Fruit fly (Drosophila melanogaster) whole organism, wandering third instar larva: ENCODE results near the gene Alp10.

ENCODE experiments used
- Abd-B ChIP-seq: fragments of >200 bp; optimal IDR thresholded peaks from 2 replicates; lab custom pipeline; 2017; ENCODE audit warnings: missing biosample characterization, missing genetic modification characterization
- CG32264 ChIP-seq: fragments of 200-800 bp; sonication (Bioruptor generic); optimal IDR thresholded peaks from 2 replicates; lab custom pipeline; 2016; ENCODE audit warnings: missing biosample characterization, missing genetic modification characterization
- CG9705 ChIP-seq: fragments of 200-800 bp; sonication (Bioruptor generic); optimal IDR thresholded peaks from 2 replicates; lab custom pipeline; 2018; ENCODE audit warnings: missing biosample characterization, mild to moderate bottlenecking, missing genetic modification characterization
- CrebA ChIP-seq: fragments of 200-800 bp; sonication (Bioruptor generic); optimal IDR thresholded peaks from 2 replicates; lab custom pipeline; 2016; ENCODE audit warnings: missing biosample characterization, mild to moderate bottlenecking, missing genetic modification characterization, borderline replicate concordance
- Dfd ChIP-seq: fragments of >200 bp; optimal IDR thresholded peaks from 2 replicates; lab custom pipeline; 2017; ENCODE audit warnings: missing biosample characterization, missing genetic modification characterization
- Dif ChIP-seq: fragments of 200-275, 200-300 bp; sonication (Bioruptor generic); optimal IDR thresholded peaks from 2 replicates; lab custom pipeline; 2018; ENCODE audit warnings: missing biosample characterization, missing genetic modification characterization; ENCODE audit not compliant: partially characterized antibody
- GATAd ChIP-seq: sonication (Bioruptor generic); optimal IDR thresholded peaks from 2 replicates; lab custom pipeline; 2016; ENCODE audit warnings: missing biosample characterization, missing genetic modification characterization
- HLH106 ChIP-seq: fragments of 200-800 bp; optimal IDR thresholded peaks from 3 replicates; lab custom pipeline; 2019; ENCODE audit warnings: missing biosample characterization, mild to moderate bottlenecking, missing genetic modification characterization, moderate library complexity
- Hnf4 ChIP-seq: fragments of 200-800 bp; sonication (Bioruptor generic); optimal IDR thresholded peaks from 2 replicates; lab custom pipeline; 2016; ENCODE audit warnings: missing biosample characterization, mild to moderate bottlenecking, missing genetic modification characterization
- Hr78 ChIP-seq: fragments of >200 bp; optimal IDR thresholded peaks from 2 replicates; lab custom pipeline; 2017; ENCODE audit warnings: missing biosample characterization, missing genetic modification characterization
- Hr83 ChIP-seq: fragments of 200-300 bp; sonication (Bioruptor generic); optimal IDR thresholded peaks from 2 replicates; lab custom pipeline; 2016; ENCODE audit warnings: missing biosample characterization, mild to moderate bottlenecking, missing genetic modification characterization, moderate library complexity; ENCODE audit not compliant: poor library complexity, severe bottlenecking
- Jra ChIP-seq: sonication (Bioruptor generic); optimal IDR thresholded peaks from 2 replicates; lab custom pipeline; 2016; ENCODE audit warnings: missing biosample characterization, missing genetic modification characterization
- Mio ChIP-seq: sonication (Bioruptor generic); optimal IDR thresholded peaks from 2 replicates; lab custom pipeline; 2016; ENCODE audit warnings: missing biosample characterization, missing genetic modification characterization
- Myc ChIP-seq: fragments of >200 bp; optimal IDR thresholded peaks from 2 replicates; lab custom pipeline; 2017
- N ChIP-seq: fragments of >200 bp; optimal IDR thresholded peaks from 2 replicates; lab custom pipeline; 2018; ENCODE audit warnings: missing biosample characterization, missing external identifiers, missing genetic modification characterization
- OdsH ChIP-seq: fragments of 200-800 bp; sonication (Bioruptor generic); optimal IDR thresholded peaks from 2 replicates; lab custom pipeline; 2016; ENCODE audit warnings: missing biosample characterization, mild to moderate bottlenecking, missing genetic modification characterization
- Rel ChIP-seq, 2 experiments: fragments of 200-800 bp; sonication (Bioruptor generic) in 1 of 2; optimal IDR thresholded peaks; 2 replicates in 1 of 2; 3 replicates in 1 of 2; lab custom pipeline; 2016 to 2019; ENCODE audit warnings: mild to moderate bottlenecking in 2 of 2, missing biosample characterization in 2 of 2, missing genetic modification characterization in 2 of 2, moderate library complexity in 1 of 2
- Sp1 ChIP-seq: fragments of 200-800 bp; sonication (Bioruptor generic); optimal IDR thresholded peaks from 3 replicates; lab custom pipeline; 2019; ENCODE audit warnings: missing biosample characterization, mild to moderate bottlenecking, missing genetic modification characterization, moderate library complexity
- Vsx2 ChIP-seq: fragments of 200-300, 225-300 bp; sonication (Bioruptor generic); optimal IDR thresholded peaks from 2 replicates; lab custom pipeline; 2018; ENCODE audit warnings: missing biosample characterization, missing genetic modification characterization; ENCODE audit not compliant: partially characterized antibody
- br ChIP-seq: fragments of 200-800 bp; sonication (Bioruptor generic); optimal IDR thresholded peaks from 2 replicates; lab custom pipeline; 2016; ENCODE audit warnings: missing biosample characterization, missing genetic modification characterization
- brk ChIP-seq: fragments of 200-800 bp; sonication (Bioruptor generic); optimal IDR thresholded peaks from 2 replicates; lab custom pipeline; 2016; ENCODE audit warnings: missing biosample characterization, mild to moderate bottlenecking, missing genetic modification characterization
- dl ChIP-seq, 2 experiments: fragments of 175-275, 200-275 bp in 1 of 2; fragments of 200-275 bp in 1 of 2; sonication (Bioruptor generic); optimal IDR thresholded peaks; lab custom pipeline; 2018; ENCODE audit warnings: mild to moderate bottlenecking in 2 of 2, missing biosample characterization in 2 of 2, missing genetic modification characterization in 2 of 2, moderate library complexity in 2 of 2; ENCODE audit not compliant: partially characterized antibody in 2 of 2, insufficient read depth in 1 of 2
- dmrt93B ChIP-seq: fragments of 200-800 bp; sonication (Bioruptor generic); optimal IDR thresholded peaks from 2 replicates; lab custom pipeline; 2018; ENCODE audit warnings: missing biosample characterization, mild to moderate bottlenecking, missing genetic modification characterization
- dsf ChIP-seq: sonication (Bioruptor generic); optimal IDR thresholded peaks from 2 replicates; lab custom pipeline; 2016; ENCODE audit warnings: missing biosample characterization, missing genetic modification characterization, borderline replicate concordance
- ey ChIP-seq: fragments of 200-800 bp; sonication (Bioruptor generic); optimal IDR thresholded peaks from 2 replicates; lab custom pipeline; 2016; ENCODE audit warnings: missing biosample characterization, missing genetic modification characterization
- foxo ChIP-seq, 2 experiments: fragments of 200-800 bp; sonication (Bioruptor generic); optimal IDR thresholded peaks; 2 replicates in 1 of 2; 3 replicates in 1 of 2; lab custom pipeline; 2016 to 2017; ENCODE audit warnings: missing biosample characterization in 2 of 2, missing genetic modification characterization in 2 of 2
- fru ChIP-seq: fragments of 200-800 bp; sonication (Bioruptor generic); optimal IDR thresholded peaks from 3 replicates; lab custom pipeline; 2016; ENCODE audit warnings: missing biosample characterization, mild to moderate bottlenecking, missing genetic modification characterization
- h ChIP-seq: fragments of 200-800 bp; sonication (Bioruptor generic); optimal IDR thresholded peaks from 3 replicates; lab custom pipeline; 2016; ENCODE audit warnings: missing biosample characterization, mild to moderate bottlenecking, missing genetic modification characterization
- jim ChIP-seq: fragments of 175-275, 200-325 bp; sonication (Bioruptor generic); optimal IDR thresholded peaks from 2 replicates; lab custom pipeline; 2016; ENCODE audit warnings: missing biosample characterization, mild to moderate bottlenecking, missing genetic modification characterization
- lola ChIP-seq: fragments of >200 bp; optimal IDR thresholded peaks from 2 replicates; lab custom pipeline; 2017; ENCODE audit warnings: missing biosample characterization, missing genetic modification characterization
- pan ChIP-seq: fragments of >200 bp; optimal IDR thresholded peaks from 2 replicates; lab custom pipeline; 2017
- psq ChIP-seq: fragments of 200-800 bp; sonication (Bioruptor generic); optimal IDR thresholded peaks from 3 replicates; lab custom pipeline; 2017; ENCODE audit warnings: missing biosample characterization, mild to moderate bottlenecking, missing genetic modification characterization, moderate library complexity
- rgr ChIP-seq: fragments of 200-800 bp; sonication (Bioruptor generic); optimal IDR thresholded peaks from 3 replicates; lab custom pipeline; 2016; ENCODE audit warnings: missing biosample characterization, mild to moderate bottlenecking, missing genetic modification characterization
- sage ChIP-seq: fragments of 200-800 bp; sonication (Bioruptor generic); optimal IDR thresholded peaks from 2 replicates; lab custom pipeline; 2016; ENCODE audit warnings: missing biosample characterization, mild to moderate bottlenecking, missing genetic modification characterization
- sv ChIP-seq: fragments of 200-800 bp; sonication (Bioruptor generic); optimal IDR thresholded peaks from 3 replicates; lab custom pipeline; 2016; ENCODE audit warnings: missing biosample characterization, missing genetic modification characterization
- tai ChIP-seq: sonication (Bioruptor generic); optimal IDR thresholded peaks from 2 replicates; lab custom pipeline; 2016; ENCODE audit warnings: missing biosample characterization, missing genetic modification characterization
- usp ChIP-seq: fragments of >200 bp; optimal IDR thresholded peaks from 2 replicates; lab custom pipeline; 2017; ENCODE audit warnings: missing biosample characterization, missing genetic modification characterization
- woc ChIP-seq: sonication (Bioruptor generic); optimal IDR thresholded peaks from 2 replicates; lab custom pipeline; 2016; ENCODE audit warnings: missing biosample characterization, mild to moderate bottlenecking, missing genetic modification characterization

Gene Alp10

dm6 chr3L:5618697-5619096 lies 23.6 kb upstream of the Alp10 start:
- TF ChIP-seq Abd-B, result no peak
- TF ChIP-seq Sp1 (GFP tag; lab: Kevin White, UChicago), result no peak
- TF ChIP-seq rgr (GFP tag; lab: Kevin White, UChicago), result no peak
- TF ChIP-seq tai, result no peak
- TF ChIP-seq Hr83 (GFP tag; lab: Kevin White, UChicago), result no peak
- TF ChIP-seq jim (GFP tag; lab: Kevin White, UChicago), result no peak
- TF ChIP-seq woc (GFP tag; lab: Kevin White, UChicago), result no peak
- no peak for TF ChIP-seq br (GFP tag; lab: Kevin White, UChicago)
- no peak for TF ChIP-seq CG9705 (GFP tag; lab: Kevin White, UChicago)
- TF ChIP-seq usp, result no peak
- no peak for TF ChIP-seq sv
- no peak for TF ChIP-seq dmrt93B
- no peak for TF ChIP-seq Mio (GFP tag; lab: Kevin White, UChicago)
- TF ChIP-seq Myc (lab: Kevin White, UChicago), result no peak

dm6 chr3L:5617395-5617794 lies 22.3 kb upstream of the Alp10 start:
- no peak for TF ChIP-seq GATAd (GFP tag; lab: Kevin White, UChicago)
- TF ChIP-seq fru (GFP tag; lab: Kevin White, UChicago), result no peak
- TF ChIP-seq pan (lab: Kevin White, UChicago), result no peak
- TF ChIP-seq Hr78, result no peak
- no peak for TF ChIP-seq woc (GFP tag; lab: Kevin White, UChicago)
- peak; percentile 57 for TF ChIP-seq psq (GFP tag; lab: Kevin White, UChicago)
- no peak for TF ChIP-seq br (GFP tag; lab: Kevin White, UChicago)
- no peak for TF ChIP-seq CG32264 (GFP tag; lab: Kevin White, UChicago)

dm6 chr3L:5616472-5616871 lies 21.4 kb upstream of the Alp10 start:
- TF ChIP-seq CG32264 (GFP tag; lab: Kevin White, UChicago) (no peak), psq (GFP tag; lab: Kevin White, UChicago) (peak; percentile 12), pan (lab: Kevin White, UChicago) (no peak)

- TF ChIP-seq fru (GFP tag; lab: Kevin White, UChicago), result no peak
- no peak for TF ChIP-seq pan (lab: Kevin White, UChicago)
- TF ChIP-seq psq (GFP tag; lab: Kevin White, UChicago), result peak; percentile 20
- no peak for TF ChIP-seq lola (GFP tag; lab: Kevin White, UChicago)
These were observed 20.7 kb upstream of the Alp10 start for dm6 chr3L:5615744-5616143.

dm6 chr3L:5611732-5612250 lies 16.7 kb upstream of the Alp10 start:
- TF ChIP-seq Hnf4 (GFP tag; lab: Kevin White, UChicago), result peak; percentile 84
- peak; percentile 94 for TF ChIP-seq HLH106 (tag; lab: Kevin White, UChicago)
- TF ChIP-seq h (GFP tag; lab: Kevin White, UChicago), result peak; percentile 91
- peak; percentile 67 for TF ChIP-seq tai
- TF ChIP-seq Sp1 (GFP tag; lab: Kevin White, UChicago), result peak; percentile 96
- no peak for TF ChIP-seq Mio (GFP tag; lab: Kevin White, UChicago)
- TF ChIP-seq pan (lab: Kevin White, UChicago), result no peak
- peak in 1 of 2 experiments; percentile 27 for TF ChIP-seq dl (GFP tag; optimal IDR thresholded peaks at IDR 0.05; lab: Kevin White, UChicago; ENCODE audit: insufficient read depth in 1 of 2, partially characterized antibody in 2 of 2)
- peak; percentile 90 for TF ChIP-seq brk
- TF ChIP-seq fru (GFP tag; lab: Kevin White, UChicago), result peak; percentile 93
- peak; percentile 91 for TF ChIP-seq OdsH
- TF ChIP-seq psq (GFP tag; lab: Kevin White, UChicago), result peak; percentile 91
- TF ChIP-seq Dfd, result no peak
- no peak for TF ChIP-seq usp
- no peak for TF ChIP-seq N (GFP tag; lab: Kevin White, UChicago)
- TF ChIP-seq Vsx2 (GFP tag; lab: Kevin White, UChicago), result no peak
- peak; percentile 88 for TF ChIP-seq ey (GFP tag; lab: Kevin White, UChicago)
- peak; percentile 80 for TF ChIP-seq sage (GFP tag; lab: Kevin White, UChicago)
- TF ChIP-seq foxo (GFP tag; optimal IDR thresholded peaks at IDR 0.05; lab: Kevin White, UChicago), result peak in 1 of 2 experiments; percentile 88
- TF ChIP-seq CG32264 (GFP tag; lab: Kevin White, UChicago), result peak; percentile 77
- no peak for TF ChIP-seq Myc (lab: Kevin White, UChicago)
- TF ChIP-seq sv, result peak; percentile 33
- TF ChIP-seq Hr78, result no peak
- peak; percentile 68 for TF ChIP-seq Jra
- peak; percentile 82 for TF ChIP-seq dmrt93B
- TF ChIP-seq GATAd (GFP tag; lab: Kevin White, UChicago), result peak; percentile 21
- peak; percentile 82 for TF ChIP-seq CG9705 (GFP tag; lab: Kevin White, UChicago)
- no peak for TF ChIP-seq Dif (GFP tag; lab: Kevin White, UChicago)
- TF ChIP-seq CrebA (GFP tag; lab: Kevin White, UChicago), result peak; percentile 60
- peak; percentile 84 for TF ChIP-seq Rel (GFP tag; optimal IDR thresholded peaks at IDR 0.05; lab: Kevin White, UChicago)
- TF ChIP-seq Rel (tag; optimal IDR thresholded peaks at IDR 0.05; lab: Kevin White, UChicago), result peak; percentile 71
- TF ChIP-seq lola (GFP tag; lab: Kevin White, UChicago), result no peak
- peak; percentile 85 for TF ChIP-seq rgr (GFP tag; lab: Kevin White, UChicago)
- peak; percentile 90 for TF ChIP-seq br (GFP tag; lab: Kevin White, UChicago)
- no peak for TF ChIP-seq jim (GFP tag; lab: Kevin White, UChicago)
- TF ChIP-seq dsf, result peak; percentile 18
